Fruit fly (Drosophila melanogaster): ENCODE measurements around the gene CG7789.
A peak's percentile ranks its signal among the peaks of the same experiment; 100 is the strongest.

Gene CG7789

DNA sequence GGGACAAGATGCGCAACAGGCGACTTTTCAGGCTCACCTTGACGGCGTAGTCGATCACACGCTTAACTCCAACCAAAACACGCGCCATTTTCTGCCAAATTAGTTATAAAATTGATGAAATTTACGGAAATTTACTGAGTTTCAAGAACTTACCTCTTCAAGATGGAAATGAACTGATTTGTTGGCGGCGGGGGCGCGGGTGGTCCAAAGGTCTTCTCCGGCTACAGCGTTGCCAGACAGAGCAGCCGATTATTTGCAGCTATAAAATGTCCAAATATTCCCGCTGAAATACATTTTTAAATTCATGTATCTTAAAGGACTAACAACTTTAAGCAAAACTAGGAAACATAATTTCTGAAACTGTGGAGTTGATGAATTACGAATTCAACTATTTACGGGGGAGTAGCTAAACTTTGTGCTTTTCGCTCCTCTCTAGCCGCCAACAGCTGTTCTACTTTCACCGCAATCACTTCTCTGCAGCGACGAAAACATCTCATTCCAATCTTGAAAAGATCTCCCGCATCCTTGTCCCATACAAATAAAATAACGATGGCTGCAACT, at the start of gene CG7789, which contains the start of gene Etfb:
TSS of gene CG7789 (plus strand) at position 444 of the 561 bp plus-strand sequence.
TSS of gene Etfb (minus strand) at position 193 of the 561 bp plus-strand sequence.
- TF ChIP-seq noc (tag; optimal IDR thresholded peaks at IDR 0.05) = peak; percentile 58

DNA sequence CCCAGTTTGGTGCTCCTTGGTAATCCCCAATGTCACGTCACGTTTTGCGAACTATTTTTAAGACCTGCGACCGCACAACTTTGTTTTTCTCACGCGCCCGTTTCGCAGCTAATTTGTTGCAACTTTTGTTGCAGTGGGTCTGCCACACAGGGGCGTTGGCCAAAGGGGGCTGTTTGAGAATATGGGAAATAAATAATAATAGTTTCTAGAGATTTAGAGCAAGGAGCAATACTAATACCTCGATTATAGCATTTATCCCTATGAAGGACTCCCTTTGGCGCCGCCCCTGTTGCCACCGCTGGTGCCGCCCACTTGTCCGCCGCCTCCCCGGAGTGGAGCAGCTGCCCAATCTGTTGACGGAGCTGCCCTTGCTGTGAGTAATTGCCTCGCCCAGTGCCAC, 47.7 kb upstream of the CG7789 start:
- no peak for TF ChIP-seq noc (tag; optimal IDR thresholded peaks at IDR 0.05)

DNA sequence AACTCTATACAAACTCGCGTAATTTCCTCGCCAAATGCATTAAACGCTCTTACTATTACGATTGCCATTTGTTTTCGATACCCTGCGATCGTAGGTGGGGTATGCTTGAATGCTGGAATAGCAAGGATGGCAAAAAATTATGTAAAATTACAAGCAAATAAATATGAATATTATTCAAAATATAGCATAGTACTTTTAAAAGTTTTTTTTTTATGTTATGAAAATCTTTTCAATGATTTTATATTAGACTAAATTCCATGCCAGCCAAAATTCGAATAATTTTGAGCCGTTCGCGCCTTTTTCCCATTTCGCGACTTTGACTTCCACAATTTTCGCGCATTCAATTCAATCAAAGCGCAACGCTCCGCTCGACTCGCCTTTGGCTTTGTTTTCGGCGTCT, 46.8 kb upstream of the CG7789 start:
- TF ChIP-seq noc (tag; optimal IDR thresholded peaks at IDR 0.05) = no peak

DNA sequence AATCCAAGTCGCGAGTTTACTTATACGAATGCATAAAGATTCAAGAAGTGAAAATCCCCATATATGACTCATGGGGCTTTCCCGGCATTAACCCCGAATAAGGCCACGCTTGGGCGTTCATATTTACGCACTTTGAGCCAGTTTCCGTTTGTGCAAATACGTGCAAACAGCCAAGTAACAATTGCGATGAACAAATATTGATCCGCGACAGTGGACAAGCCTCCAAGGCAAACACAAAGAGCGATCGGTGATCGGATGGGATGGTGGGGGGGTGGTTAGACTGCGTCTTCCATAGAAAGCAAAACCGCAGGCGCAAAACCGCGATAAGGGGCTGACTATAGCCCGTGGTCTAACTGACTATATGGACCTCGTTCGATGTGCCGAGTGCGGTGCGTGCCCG, 45.8 kb upstream of the CG7789 start:
- TF ChIP-seq noc (tag; optimal IDR thresholded peaks at IDR 0.05) = no peak

DNA sequence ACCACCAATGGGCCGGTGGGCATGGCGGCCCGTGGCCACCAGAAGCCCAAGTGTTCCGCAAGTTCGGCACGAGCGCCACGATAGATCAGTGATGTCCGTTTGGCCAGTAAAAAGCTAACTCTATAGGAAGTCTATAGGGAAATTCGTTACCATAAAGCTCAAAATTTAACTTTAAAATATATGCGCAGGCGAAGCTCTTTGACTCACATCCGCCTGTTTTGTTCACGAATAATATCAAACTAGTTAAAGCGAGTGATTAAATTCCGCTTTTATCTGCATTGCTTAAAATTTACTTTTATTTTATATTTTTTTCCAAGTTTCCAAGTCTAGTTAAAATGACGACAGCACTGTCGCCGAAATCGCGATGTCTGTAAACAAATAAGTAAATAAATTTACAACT, 45.3 kb upstream of the CG7789 start:
- TF ChIP-seq noc (tag; optimal IDR thresholded peaks at IDR 0.05) = no peak

DNA sequence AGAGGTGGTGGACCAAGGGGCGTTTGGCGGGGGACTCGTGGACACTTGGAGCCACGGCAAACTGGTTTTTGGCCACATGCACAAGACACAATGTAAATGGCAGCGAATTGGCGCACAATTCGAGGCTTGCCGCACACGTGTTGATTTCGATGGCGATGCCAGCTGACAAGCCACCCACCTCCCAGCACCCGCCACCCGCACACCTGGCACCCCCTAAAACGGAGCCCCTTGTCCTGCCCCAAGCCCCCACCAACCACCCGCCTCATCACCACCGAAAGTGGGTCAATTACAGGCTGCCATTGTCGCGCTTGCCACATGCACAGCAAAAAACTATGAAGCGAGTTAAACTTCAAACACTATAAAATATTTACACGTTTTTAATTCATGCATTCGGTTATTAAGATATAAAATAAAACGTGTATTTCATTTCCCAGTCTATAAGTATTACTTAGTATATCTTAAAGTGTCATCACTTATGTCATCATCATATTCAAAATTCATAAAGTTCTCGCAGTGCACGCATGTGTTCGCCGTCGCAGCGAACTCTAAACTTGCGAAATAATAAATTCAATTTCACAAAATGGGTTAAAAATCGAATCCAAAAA, 44.8 kb upstream of the CG7789 start:
- no peak for TF ChIP-seq noc (tag; optimal IDR thresholded peaks at IDR 0.05)

DNA sequence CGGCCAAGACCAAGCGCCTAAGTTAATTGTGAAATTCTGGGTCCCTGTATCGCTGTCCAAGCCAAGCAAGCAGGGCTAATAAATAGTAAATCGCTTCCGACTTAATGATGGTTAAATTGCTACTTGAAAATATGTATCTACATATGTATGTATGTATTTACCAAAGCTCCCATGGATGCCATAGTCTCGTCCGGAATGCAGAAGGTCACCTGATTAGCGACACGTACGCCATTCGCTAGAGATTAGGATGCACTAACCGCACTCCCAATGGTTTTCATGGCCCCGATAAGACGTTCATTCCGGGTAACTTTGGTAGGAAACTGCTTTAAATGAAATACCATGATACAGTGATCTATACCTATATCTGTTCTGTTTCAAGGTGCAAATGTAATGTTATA, 44.3 kb upstream of the CG7789 start:
- no peak for TF ChIP-seq noc (tag; optimal IDR thresholded peaks at IDR 0.05)

DNA sequence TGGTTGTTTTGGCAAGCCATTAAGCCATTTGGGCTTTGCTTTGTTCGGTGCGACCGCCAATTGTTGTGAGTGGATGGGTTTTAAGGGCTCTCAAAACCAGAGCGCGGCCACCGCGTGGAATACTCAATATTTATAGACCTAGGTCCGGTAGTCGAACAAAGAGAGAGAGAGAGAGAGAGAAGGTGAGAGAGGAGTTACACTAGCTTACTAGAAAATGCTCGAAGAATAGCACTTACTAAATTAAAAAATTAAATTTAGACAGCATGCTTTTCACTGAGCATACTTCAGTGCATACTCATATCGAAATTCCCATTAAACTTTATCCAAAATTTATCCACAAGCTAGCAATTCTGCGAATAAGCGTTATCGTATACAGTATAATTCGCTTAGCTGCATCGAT, 43.0 kb upstream of the CG7789 start:
- TF ChIP-seq noc (tag; optimal IDR thresholded peaks at IDR 0.05) = no peak

DNA sequence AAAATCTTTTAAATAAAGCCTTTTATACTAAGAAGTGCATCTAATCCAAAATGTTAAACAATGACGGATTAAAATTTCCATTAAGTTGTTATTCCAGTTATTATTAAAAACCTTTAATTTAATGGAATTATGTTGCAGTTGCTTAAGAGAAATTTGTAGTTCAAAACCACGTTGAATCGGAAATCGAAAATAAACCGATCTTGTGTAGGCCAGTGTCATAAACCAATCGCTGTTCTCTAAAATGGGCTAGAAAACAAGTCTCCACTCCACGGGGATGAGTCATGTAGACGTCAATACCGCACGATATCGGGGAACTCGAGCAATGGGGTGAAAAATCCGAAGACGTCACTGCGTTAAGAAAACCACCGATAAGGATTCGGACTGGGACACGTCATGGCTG, 41.4 kb upstream of the CG7789 start:
- TF ChIP-seq noc (tag; optimal IDR thresholded peaks at IDR 0.05) = no peak

DNA sequence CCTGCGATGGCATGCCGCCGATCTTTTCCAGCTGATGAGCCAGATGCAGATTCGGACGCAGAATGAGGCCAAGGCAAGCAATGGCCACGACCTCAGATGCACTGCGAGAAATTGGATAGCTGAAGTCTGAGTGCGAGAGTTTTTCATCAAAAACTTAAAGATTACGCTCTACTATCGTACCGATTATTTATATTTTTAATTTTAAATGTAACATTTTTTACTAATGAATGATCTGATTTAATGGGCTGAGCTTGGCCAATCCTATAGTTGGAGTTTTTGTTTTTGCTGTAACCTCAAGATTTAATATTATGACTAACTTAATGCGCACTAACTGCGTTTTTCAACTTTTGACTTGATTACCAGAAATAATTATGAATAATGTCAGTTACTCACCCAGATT, 40.7 kb upstream of the CG7789 start:
- no peak for TF ChIP-seq noc (tag; optimal IDR thresholded peaks at IDR 0.05)

DNA sequence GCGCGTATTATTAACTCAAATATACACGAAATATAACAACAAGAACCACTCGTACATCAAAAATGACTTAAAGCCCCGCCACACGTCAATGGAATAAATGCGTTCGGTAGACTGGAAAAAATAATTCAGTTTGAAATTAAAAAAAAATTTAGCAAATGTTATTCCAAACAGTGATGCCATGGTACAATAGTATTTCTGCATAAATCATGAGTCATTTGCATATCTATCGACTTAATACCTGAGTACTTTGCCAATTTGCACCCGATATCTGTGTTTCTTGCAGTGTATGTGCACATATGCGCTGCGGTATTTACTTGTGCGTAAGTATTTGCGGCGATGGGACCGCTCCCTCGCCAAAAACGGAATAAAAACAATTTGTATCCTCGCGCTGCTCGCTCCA, 39.8 kb upstream of the CG7789 start:
- TF ChIP-seq noc (tag; optimal IDR thresholded peaks at IDR 0.05) = no peak

DNA sequence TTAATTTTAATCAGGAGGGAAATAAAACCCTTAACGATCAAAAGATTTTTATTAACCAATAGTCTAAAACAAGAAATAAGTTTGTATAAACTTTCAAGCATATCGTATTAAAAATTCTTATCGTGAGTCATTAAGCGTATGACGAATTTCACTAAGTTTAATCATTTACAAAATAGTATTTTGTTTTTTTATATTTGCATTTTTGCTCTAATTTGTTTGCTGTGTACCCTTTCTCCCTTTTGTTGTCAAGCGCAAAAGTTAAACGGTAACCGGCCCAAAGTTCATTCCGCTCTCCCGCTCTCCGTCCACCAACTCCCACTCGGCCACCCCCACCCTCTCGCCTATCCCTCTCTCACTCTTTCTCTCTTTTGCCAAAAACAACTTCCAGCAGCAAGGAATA, 39.2 kb upstream of the CG7789 start:
- TF ChIP-seq noc (tag; optimal IDR thresholded peaks at IDR 0.05) = no peak

DNA sequence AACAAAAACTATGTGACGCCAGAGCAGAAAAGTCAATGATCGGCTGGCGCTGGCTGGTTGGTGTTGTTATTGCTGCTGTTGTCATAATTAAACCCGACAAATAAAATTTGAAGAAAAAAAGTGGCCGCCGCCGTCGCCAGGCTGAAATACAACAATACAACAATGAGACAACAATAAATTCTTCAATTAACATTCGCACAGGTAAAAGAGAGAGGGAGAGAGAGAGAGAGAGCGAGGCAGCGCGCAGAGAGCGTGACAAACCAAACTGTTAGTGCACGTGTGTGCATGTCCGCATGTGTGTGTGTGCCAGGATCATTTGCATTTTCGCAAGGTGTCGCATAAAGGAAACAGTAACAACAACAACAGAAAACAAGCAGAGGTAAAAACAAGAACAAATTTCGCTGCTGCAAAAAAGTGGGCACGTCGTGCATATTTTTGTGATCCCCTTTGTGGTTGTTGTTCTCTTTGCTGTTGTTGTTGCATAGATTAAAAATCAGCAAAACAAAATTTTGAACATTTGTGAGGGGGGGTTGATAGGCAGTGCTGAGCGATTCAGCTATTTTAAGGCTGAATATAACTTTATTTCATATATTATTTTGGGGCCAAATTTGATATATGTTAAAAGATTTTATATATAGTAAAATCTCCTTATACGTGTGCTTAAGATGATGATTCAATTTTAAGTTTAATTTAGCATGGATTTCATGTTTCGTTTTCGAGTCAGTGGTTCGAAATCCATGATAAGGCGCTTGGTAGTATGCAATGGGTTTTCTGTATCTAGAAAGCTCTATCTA, 38.5 kb upstream of the CG7789 start:
- no peak for TF ChIP-seq noc (tag; optimal IDR thresholded peaks at IDR 0.05)

DNA sequence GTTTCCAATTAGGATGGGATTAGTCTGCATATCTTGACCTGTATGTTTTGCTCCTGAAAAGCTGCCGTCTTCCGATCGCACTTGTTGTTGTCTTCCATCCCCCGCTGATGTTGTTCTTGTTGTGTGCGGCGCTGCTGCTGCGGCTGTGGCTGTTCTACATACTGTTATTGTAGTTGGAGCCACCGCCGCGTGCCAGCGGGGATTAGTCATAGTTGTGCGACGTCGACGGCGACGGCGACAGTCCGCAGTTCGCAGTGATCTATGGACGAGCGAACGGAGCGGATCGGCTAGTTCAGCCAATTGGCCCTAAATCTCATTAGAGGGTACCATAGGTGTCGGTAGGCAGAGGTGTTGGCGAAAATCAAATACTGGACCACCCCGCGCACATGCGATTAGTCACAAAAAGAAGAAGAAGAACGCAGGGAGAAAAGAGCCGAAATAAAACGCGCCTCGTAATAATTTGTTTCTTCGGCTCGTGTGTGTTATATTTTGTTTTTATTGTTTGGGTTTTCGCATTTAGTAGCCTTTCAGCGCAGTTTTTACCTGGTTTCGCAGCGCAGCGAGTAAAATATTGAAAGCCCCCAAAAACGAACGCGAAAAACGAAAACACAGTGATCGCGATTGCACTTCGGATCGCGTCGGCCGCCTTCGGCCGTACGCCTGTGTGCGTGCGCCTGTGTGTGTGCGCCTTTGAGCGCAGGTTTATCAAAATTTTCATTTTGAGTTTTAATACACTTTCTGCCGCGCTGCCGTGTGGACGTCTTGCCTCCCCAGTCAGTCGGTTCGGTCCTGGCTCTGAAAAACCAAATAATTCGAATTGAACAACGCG, 37.5 kb upstream of the CG7789 start, which contains the start of gene kay:
TSS of gene kay (plus strand) at position 729 of the 829 bp plus-strand sequence.
- no peak for TF ChIP-seq noc (tag; optimal IDR thresholded peaks at IDR 0.05)

DNA sequence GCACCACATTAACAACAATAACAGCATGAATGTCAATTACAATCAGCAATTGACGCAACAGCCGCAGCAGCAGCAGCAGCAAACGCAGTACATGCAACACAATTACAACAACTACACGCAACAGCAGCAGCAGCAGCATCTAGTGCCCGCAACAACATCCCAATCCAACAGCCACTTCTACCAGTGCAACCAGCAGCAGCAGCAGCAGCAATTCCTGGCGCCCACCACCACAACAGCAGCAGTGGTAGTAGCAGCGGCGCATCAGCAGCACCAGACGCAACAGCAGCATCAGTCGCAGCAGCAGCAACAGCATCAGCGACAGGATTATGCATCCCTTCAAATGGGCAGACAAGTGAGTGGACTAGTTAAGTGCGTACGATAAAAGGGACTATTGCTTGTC, 35.8 kb upstream of the CG7789 start:
- TF ChIP-seq noc (tag; optimal IDR thresholded peaks at IDR 0.05) = no peak

DNA sequence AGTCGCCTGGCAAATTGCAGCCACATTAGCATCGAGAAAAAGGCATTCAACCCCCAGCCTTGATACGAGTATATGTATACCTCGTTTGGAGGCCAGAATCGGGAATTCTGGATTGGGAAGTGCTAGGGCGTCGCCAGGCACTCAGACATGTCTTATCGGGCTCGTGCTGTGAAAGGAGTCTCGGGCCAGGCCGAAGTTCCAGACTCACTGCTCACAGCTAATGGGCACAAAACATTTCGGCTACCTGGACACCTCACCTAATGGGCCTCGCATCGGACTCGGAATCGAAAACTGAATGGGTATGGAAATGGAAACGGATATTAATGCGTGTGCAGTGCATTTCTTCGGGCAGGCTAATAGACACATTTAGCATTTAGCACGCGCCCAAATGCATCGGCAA, 32.1 kb upstream of the CG7789 start:
- TF ChIP-seq noc (tag; optimal IDR thresholded peaks at IDR 0.05) = no peak
